Fruit fly (Drosophila melanogaster): Measurements from ENCODE around the gene Sema1a.
A peak's percentile ranks its signal among the peaks of the same experiment; 100 is the strongest.

The Sema1a gene

dm6 chr2L:8535394-8536176, 6.4 kb upstream of the Sema1a start (continued):
- 0 out of 3 replicates have a peak, but pooled peaks have one; percentile 8 for TF ChIP-seq sr (GFP tag; IDR thresholded peaks at IDR 0.05)
- TF ChIP-seq CG2116 (GFP tag; optimal IDR thresholded peaks at IDR 0.05), result peak; percentile 61
- peak; percentile 94 for TF ChIP-seq CG12659 (GFP tag; optimal IDR thresholded peaks at IDR 0.05)
- peak; percentile 89 for TF ChIP-seq Vsx1 (GFP tag; optimal IDR thresholded peaks at IDR 0.05)
- peak; percentile 59 for TF ChIP-seq CG6272 (GFP tag; IDR thresholded peaks at IDR 0.05)
- TF ChIP-seq bcd (GFP tag; optimal IDR thresholded peaks at IDR 0.05), result peak; percentile 94
- TF ChIP-seq CG2678 (tag; optimal IDR thresholded peaks at IDR 0.05), result peak; percentile 98
- peak; percentile 96 for TF ChIP-seq dmrt99B (tag; optimal IDR thresholded peaks at IDR 0.05)
- TF ChIP-seq CG12219 (GFP tag; optimal IDR thresholded peaks at IDR 0.05), result peak; percentile 41
- peak; percentile 73 for TF ChIP-seq CG32767 (GFP tag; IDR thresholded peaks at IDR 0.05)
- TF ChIP-seq CG17359 (tag; optimal IDR thresholded peaks at IDR 0.05), result peak; percentile 91
- TF ChIP-seq CG9817 (tag; optimal IDR thresholded peaks at IDR 0.05), result peak; percentile 75
- TF ChIP-seq hth (optimal IDR thresholded peaks at IDR 0.05), result no peak
- peak; percentile 8 for TF ChIP-seq gro (GFP tag; optimal IDR thresholded peaks at IDR 0.05)
- peak; percentile 76; the same call in 1 of the 3 replicates for TF ChIP-seq so (GFP tag; IDR thresholded peaks at IDR 0.05)
- TF ChIP-seq inv (GFP tag; IDR thresholded peaks at IDR 0.05; ENCODE audit: partially characterized antibody), result no peak
- peak; percentile 9 for TF ChIP-seq nau (GFP tag; optimal IDR thresholded peaks at IDR 0.05)
- TF ChIP-seq CG2712 (tag; optimal IDR thresholded peaks at IDR 0.05), result peak; percentile 95
- peak; percentile 78 for TF ChIP-seq HLH3B (GFP tag; IDR thresholded peaks at IDR 0.05)
- peak; percentile 88 for TF ChIP-seq Spps (tag; optimal IDR thresholded peaks at IDR 0.05)
- TF ChIP-seq psq (GFP tag; optimal IDR thresholded peaks at IDR 0.05), result peak; percentile 76
- TF ChIP-seq ap (GFP tag; IDR thresholded peaks at IDR 0.05), result peak; percentile 56; the same call in 1 of the 2 replicates
- TF ChIP-seq vvl (GFP tag; IDR thresholded peaks at IDR 0.05), result peak; percentile 78
- TF ChIP-seq Dref (GFP tag; IDR thresholded peaks at IDR 0.05), result no peak
- no peak for TF ChIP-seq mirr (GFP tag; optimal IDR thresholded peaks at IDR 0.05)
- TF ChIP-seq CG13123 (GFP tag; optimal IDR thresholded peaks at IDR 0.05), result peak; percentile 72
- TF ChIP-seq CG2202 (tag; optimal IDR thresholded peaks at IDR 0.05), result peak; percentile 81
- peak; percentile 9 for TF ChIP-seq chn (GFP tag; optimal IDR thresholded peaks at IDR 0.05)
- TF ChIP-seq Oli (tag; optimal IDR thresholded peaks at IDR 0.05), result peak; percentile 94
- peak; percentile 55 for TF ChIP-seq CG8290 (GFP tag; optimal IDR thresholded peaks at IDR 0.05)
- peak in 1 of 2 experiments; percentile 54 for TF ChIP-seq CG8290 (tag; optimal IDR thresholded peaks at IDR 0.05)
- no peak for TF ChIP-seq HLHmδ (GFP tag; optimal IDR thresholded peaks at IDR 0.05)
- peak; percentile 91 for TF ChIP-seq grau (tag; optimal IDR thresholded peaks at IDR 0.05)
- TF ChIP-seq dpn (GFP tag; optimal IDR thresholded peaks at IDR 0.05), result peak; percentile 42 to 80
- 0 out of 2 replicates have a peak, but pooled peaks have one; percentile 44 for TF ChIP-seq Dip2 (GFP tag; IDR thresholded peaks at IDR 0.05)
- TF ChIP-seq Atf6 (GFP tag; IDR thresholded peaks at IDR 0.05), result peak; percentile 81
- peak; percentile 61; the same call in 1 of the 2 replicates for TF ChIP-seq CG32772 (GFP tag; IDR thresholded peaks at IDR 0.05)
- TF ChIP-seq chinmo (GFP tag; IDR thresholded peaks at IDR 0.05; ENCODE audit: partially characterized antibody), result no peak
- TF ChIP-seq Sry-δ (GFP tag; optimal IDR thresholded peaks at IDR 0.05), result no peak
- peak; percentile 12; the same call in 1 of the 2 replicates for TF ChIP-seq cas (GFP tag; IDR thresholded peaks at IDR 0.05)
- peak; percentile 94 for TF ChIP-seq fd96Cb (tag; optimal IDR thresholded peaks at IDR 0.05)
- peak; percentile 6 for TF ChIP-seq CG12071 (GFP tag; optimal IDR thresholded peaks at IDR 0.05)
- no peak for TF ChIP-seq hbn (GFP tag; IDR thresholded peaks at IDR 0.05; ENCODE audit: partially characterized antibody)
- TF ChIP-seq CG10366 (GFP tag; IDR thresholded peaks at IDR 0.05), result peak; percentile 55
- TF ChIP-seq CG12769 (tag; optimal IDR thresholded peaks at IDR 0.05), result peak; percentile 78
- peak; percentile 92 for TF ChIP-seq CG13296 (GFP tag; optimal IDR thresholded peaks at IDR 0.05)
- peak; percentile 63 for TF ChIP-seq Bteb2 (GFP tag; optimal IDR thresholded peaks at IDR 0.05)
- no peak for TF ChIP-seq Tbp (GFP tag; optimal IDR thresholded peaks at IDR 0.05)
- TF ChIP-seq Rx (GFP tag; IDR thresholded peaks at IDR 0.05), result peak; percentile 45; the same call in 1 of the 2 replicates

All from whole organism, embryonic.